Worm (Caenorhabditis elegans): ENCODE results near the gene Y40C5A.4.
A peak's percentile ranks its signal among the peaks of the same experiment; 100 is the strongest.
"Not testable (repeated sequence)": the region's sequence is repeated elsewhere in the genome, so short reads cannot be mapped to it uniquely, and the experiment has no call there.

The Y40C5A.4 gene

DNA sequence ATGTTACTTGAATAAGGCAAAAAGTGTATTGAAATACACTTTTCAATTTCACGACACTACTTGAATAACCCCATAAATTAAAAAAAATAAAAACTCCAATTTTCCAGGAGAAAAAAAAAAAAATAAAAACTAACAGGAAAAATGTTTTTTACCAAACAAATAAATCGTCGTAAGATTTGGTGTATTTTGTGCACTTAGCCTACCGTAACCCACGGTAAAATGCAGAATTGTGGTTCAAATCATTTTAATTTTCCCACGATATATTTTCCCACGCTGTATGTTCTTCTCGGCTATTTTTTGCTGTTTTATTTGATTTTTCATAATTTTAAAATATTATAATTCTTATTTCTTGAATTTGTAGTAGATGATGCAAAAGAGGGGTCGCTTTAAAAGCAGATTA, 24.8 kb upstream of the Y40C5A.4 start:
- TF ChIP-seq W03F9.2 (tag; optimal IDR thresholded peaks at IDR 0.05) (no peak), dao-5 (tag; optimal IDR thresholded peaks at IDR 0.05) (no peak), him-1 (tag; optimal IDR thresholded peaks at IDR 0.05) (no peak)

DNA sequence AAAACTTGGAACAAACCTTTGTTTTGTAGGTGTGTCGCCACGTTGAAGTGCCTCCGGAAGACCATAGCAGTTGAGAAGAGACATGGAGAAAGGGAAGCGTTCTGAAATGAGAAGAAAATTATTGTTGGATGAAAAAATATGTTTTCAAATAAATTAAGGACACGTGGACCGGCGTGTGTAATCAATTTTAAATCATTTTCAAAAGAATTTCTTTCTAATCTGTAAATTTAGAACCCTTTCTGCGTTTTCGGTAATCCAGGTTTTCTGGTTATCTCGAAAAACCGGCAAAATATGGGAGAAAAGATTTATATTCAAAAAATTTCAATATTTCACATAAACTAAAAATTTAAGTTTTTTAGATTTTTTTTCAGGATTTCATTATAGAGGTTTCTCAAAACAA, 23.9 kb upstream of the Y40C5A.4 start, which contains the start of gene mob-3:
TSS of gene mob-3 (minus strand) at position 101 of the 400 bp plus-strand sequence.
- TF ChIP-seq him-1 (tag; optimal IDR thresholded peaks at IDR 0.05) (no peak), W03F9.2 (tag; optimal IDR thresholded peaks at IDR 0.05) (no peak), dao-5 (tag; optimal IDR thresholded peaks at IDR 0.05) (no peak)

ce11 chrIV:7386835-7387551, 22.1 kb upstream of the Y40C5A.4 start:
- TF ChIP-seq him-1 (tag; optimal IDR thresholded peaks at IDR 0.05): peak; percentile 63
- no peak for TF ChIP-seq W03F9.2 (tag; optimal IDR thresholded peaks at IDR 0.05)

DNA sequence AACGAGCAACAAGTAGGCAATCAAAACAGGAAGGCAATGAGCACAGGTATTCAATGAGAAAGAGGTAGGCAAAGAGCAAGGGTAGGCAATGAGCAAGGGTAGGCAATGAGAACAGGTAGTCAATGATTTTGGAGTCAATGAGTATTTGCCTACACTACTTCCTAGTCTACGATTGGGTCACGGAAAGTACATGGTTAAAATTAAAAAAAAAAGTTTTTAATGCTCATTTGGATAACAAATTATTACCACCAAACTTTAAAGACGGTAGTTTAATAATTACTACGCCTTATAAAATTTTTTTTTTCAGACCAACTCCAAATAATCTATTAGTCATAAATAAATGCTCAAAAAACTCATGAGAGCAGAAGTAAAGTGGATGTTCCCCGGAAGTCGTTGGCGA, 16.8 kb upstream of the Y40C5A.4 start, which contains the start of gene ptp-8:
TSS of gene ptp-8 (plus strand) at position 301 of the 400 bp plus-strand sequence.
- no peak for TF ChIP-seq W03F9.2 (tag; optimal IDR thresholded peaks at IDR 0.05)
- TF ChIP-seq dao-5 (tag; optimal IDR thresholded peaks at IDR 0.05): no peak
- no peak for TF ChIP-seq him-1 (tag; optimal IDR thresholded peaks at IDR 0.05)

DNA sequence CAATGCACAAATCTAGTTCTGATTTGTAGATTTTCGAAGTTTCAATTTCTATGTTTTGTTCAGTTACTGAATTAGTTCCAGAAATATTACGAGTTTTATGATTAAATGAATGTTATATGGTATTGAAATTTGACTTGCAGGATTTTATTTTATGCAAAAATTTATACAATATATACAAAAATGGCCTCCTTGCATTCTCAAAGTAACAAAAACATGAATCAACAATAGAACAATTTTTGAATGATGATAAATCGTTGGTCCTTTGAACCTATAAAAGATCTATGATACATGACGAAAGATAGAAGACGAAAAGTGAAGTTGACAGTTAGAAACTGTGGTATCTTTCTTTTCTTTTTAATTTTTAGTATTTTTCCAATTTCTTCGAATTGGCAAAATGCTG, 11.6 kb upstream of the Y40C5A.4 start, which contains the start of gene T12B3.2:
TSS of gene T12B3.2 (plus strand) at position 301 of the 400 bp plus-strand sequence.
- TF ChIP-seq dao-5 (tag; optimal IDR thresholded peaks at IDR 0.05) (no peak), him-1 (tag; optimal IDR thresholded peaks at IDR 0.05) (no peak), W03F9.2 (tag; optimal IDR thresholded peaks at IDR 0.05) (no peak)

- not testable (repeated sequence) for TF ChIP-seq W03F9.2, dao-5, him-1 (tag; optimal IDR thresholded peaks at IDR 0.05)
These were observed 9.9 kb upstream of the Y40C5A.4 start, which contains the start of gene T12B3.3 for ce11 chrIV:7374847-7375246. T12B3.3 (plus strand) TSS chrIV:7375147.

DNA sequence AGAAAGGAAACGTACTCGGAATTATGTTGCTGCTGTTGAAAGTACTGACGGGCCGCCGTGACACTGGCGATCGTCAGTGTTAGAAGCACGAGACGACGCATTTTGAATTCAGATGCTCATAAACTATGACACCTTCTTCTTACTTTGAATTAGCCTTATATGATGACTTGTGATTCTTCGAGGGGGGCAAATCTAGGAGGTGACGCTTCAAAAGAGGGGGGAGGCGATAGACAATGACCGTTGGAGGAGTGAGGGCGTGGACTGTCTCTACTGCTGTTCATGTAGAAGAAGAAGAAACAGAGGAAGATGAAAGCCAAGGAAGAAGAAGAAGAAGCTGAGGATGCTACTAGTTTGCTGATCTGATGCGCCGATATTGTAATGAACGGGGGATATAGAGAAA, 18.2 kb downstream of the Y40C5A.4 start, which contains the start of gene daf-42:
TSS of gene daf-42 (minus strand) at position 101 of the 400 bp plus-strand sequence.
- TF ChIP-seq W03F9.2 (tag; optimal IDR thresholded peaks at IDR 0.05): no peak
- no peak for TF ChIP-seq him-1 (tag; optimal IDR thresholded peaks at IDR 0.05)
- TF ChIP-seq dao-5 (tag; optimal IDR thresholded peaks at IDR 0.05): no peak

ce11 chrIV:7344020-7344419, 20.9 kb downstream of the Y40C5A.4 start:
- TF ChIP-seq him-1 (tag; optimal IDR thresholded peaks at IDR 0.05) (no peak), W03F9.2 (tag; optimal IDR thresholded peaks at IDR 0.05) (no peak), dao-5 (tag; optimal IDR thresholded peaks at IDR 0.05) (no peak)

- no peak for TF ChIP-seq W03F9.2 (tag; optimal IDR thresholded peaks at IDR 0.05)
- TF ChIP-seq dao-5 (tag; optimal IDR thresholded peaks at IDR 0.05): no peak
- no peak for TF ChIP-seq him-1 (tag; optimal IDR thresholded peaks at IDR 0.05)
These were observed 22.8 kb downstream of the Y40C5A.4 start for ce11 chrIV:7342144-7342543.

- TF ChIP-seq dao-5 (tag; optimal IDR thresholded peaks at IDR 0.05) (no peak), him-1 (tag; optimal IDR thresholded peaks at IDR 0.05) (no peak), W03F9.2 (tag; optimal IDR thresholded peaks at IDR 0.05) (no peak)
These were observed 25.8 kb downstream of the Y40C5A.4 start for ce11 chrIV:7339095-7339494.

DNA sequence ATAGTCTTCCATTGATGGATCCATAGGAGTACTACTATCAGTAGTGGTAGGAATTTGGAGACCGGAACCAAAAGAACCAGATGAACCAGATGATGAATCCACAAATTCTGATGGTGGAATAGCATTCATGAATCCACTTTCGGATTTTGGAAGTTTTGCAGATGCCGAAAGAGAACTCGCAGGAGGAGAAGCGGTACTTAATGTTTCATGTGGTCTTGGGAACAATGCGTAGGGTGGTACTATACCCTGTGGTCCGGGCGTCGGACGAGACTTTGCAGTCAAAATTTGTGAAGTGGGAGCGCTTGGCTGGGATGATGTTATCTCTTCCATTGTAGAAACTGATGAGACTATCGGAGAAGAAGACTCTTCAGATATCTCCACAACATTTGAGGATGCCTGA, 26.9 kb downstream of the Y40C5A.4 start:
- TF ChIP-seq dao-5 (tag; optimal IDR thresholded peaks at IDR 0.05): no peak
- no peak for TF ChIP-seq W03F9.2 (tag; optimal IDR thresholded peaks at IDR 0.05)
- TF ChIP-seq him-1 (tag; optimal IDR thresholded peaks at IDR 0.05): no peak

DNA sequence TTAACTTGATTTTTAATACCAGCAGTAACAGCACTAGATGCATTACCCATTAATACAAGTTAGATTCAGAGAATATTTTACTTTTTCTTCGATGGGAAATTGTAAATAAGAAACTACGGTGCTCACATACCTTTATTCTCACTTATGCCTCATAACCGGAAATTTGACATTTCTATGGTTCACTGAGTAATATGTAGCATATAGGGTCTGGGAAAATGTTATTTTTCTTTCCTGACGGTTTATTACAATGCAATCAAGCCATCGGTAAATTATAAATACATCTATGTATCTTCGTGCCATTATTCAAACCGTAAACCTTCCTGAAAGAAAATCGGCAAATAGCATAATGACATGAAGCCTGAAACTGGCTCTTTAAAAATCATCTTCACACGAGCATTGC, 32.2 kb downstream of the Y40C5A.4 start, which contains the start of gene ocr-4:
TSS of gene ocr-4 (minus strand) at position 101 of the 400 bp plus-strand sequence.
- TF ChIP-seq dao-5 (tag; optimal IDR thresholded peaks at IDR 0.05) (no peak), W03F9.2 (tag; optimal IDR thresholded peaks at IDR 0.05) (no peak), him-1 (tag; optimal IDR thresholded peaks at IDR 0.05) (no peak)

- no peak for TF ChIP-seq dao-5 (tag; optimal IDR thresholded peaks at IDR 0.05)
- no peak for TF ChIP-seq W03F9.2 (tag; optimal IDR thresholded peaks at IDR 0.05)
- TF ChIP-seq him-1 (tag; optimal IDR thresholded peaks at IDR 0.05): no peak
These were observed 36.0 kb downstream of the Y40C5A.4 start, which contains the start of gene sqst-2 for ce11 chrIV:7328918-7329317. sqst-2 (minus strand) TSS chrIV:7328975.

DNA sequence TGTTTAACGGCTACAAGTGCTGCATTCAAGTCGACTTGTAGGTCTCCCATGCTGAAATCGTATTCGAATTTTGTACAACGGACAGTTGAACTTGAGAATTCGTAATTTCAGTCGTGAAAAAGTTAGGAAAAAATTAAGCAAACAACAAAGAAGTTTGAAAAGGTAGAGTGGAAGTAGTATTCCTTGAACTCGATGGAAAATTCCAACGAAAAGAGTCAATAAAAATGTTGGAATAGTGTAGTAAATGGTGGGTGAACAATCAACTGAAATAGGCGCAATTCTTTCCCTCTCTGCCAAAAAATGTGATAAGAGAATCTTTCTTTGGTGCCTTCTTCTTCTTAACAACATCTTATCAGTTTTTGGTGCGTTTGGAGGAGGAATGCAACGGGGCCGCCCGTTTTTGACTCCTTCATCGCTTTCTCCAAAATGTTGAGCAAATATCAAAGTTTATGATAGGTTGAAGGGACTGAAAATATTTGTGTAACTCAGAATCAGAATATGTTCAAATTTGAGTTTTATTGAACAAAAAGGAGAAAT, 38.2 kb downstream of the Y40C5A.4 start, which contains the start of gene ifo-1:
TSS of gene ifo-1 (minus strand) at position 51 of the 537 bp plus-strand sequence.
- TF ChIP-seq W03F9.2 (tag; optimal IDR thresholded peaks at IDR 0.05) (no peak), him-1 (tag; optimal IDR thresholded peaks at IDR 0.05) (no peak), dao-5 (tag; optimal IDR thresholded peaks at IDR 0.05) (no peak)

Measured in whole organism, L4/young adult.